Worm (Caenorhabditis elegans) whole organism, L4 larva: ENCODE results near the gene ceh-43.

Source experiments
- F37D6.2 ChIP-seq: sonication (generic microtip); optimal IDR thresholded peaks from 2 replicates; lab custom pipeline; 2016; ENCODE audit warnings: mild to moderate bottlenecking, missing genetic modification characterization, missing compliant biosample characterization
- F44E2.7 ChIP-seq: fragments of 200-800 bp; sonication (Bioruptor generic); IDR thresholded peaks from 2 replicates; pipeline ENCODE4 v2.1.2; 2022; ENCODE audit warnings: missing genetic modification characterization, missing compliant biosample characterization
- R02D3.7 ChIP-seq: fragments of 150-350 bp; sonication (generic microtip); optimal IDR thresholded peaks from 3 replicates; lab custom pipeline; 2014; ENCODE audit warnings: missing biosample characterization, missing genetic modification characterization
- T20F7.1 ChIP-seq: fragments of 200-800 bp; sonication (Bioruptor generic); optimal IDR thresholded peaks from 2 replicates; lab custom pipeline; 2018; ENCODE audit warnings: mild to moderate bottlenecking, missing genetic modification characterization, missing compliant biosample characterization
- T26A8.4 ChIP-seq: fragments of 200-800 bp; sonication (Bioruptor generic); IDR thresholded peaks from 2 replicates; pipeline ENCODE4 v1.3.6; 2022; ENCODE audit warnings: missing genetic modification characterization, missing compliant biosample characterization
- Y48G9A.11 ChIP-seq: fragments of 200-800 bp; sonication (Bioruptor generic); IDR thresholded peaks from 2 replicates; pipeline ENCODE4 v1.3.6; 2022; ENCODE audit warnings: missing genetic modification reagents, missing genetic modification characterization, missing compliant biosample characterization
- Y5F2A.4 ChIP-seq: fragments of 200-800 bp; sonication (Bioruptor generic); optimal IDR thresholded peaks from 2 replicates; lab custom pipeline; 2018; ENCODE audit warnings: mild to moderate bottlenecking, missing genetic modification characterization, missing compliant biosample characterization
- Y75B8A.6 ChIP-seq: fragments of 200-800 bp; sonication (Bioruptor generic); IDR thresholded peaks from 2 replicates; pipeline ENCODE4 v1.3.6; 2022; ENCODE audit warnings: missing genetic modification reagents, missing genetic modification characterization, missing compliant biosample characterization
- ZK546.5 ChIP-seq, 2 experiments: sonication (generic microtip); optimal IDR thresholded peaks; 2 replicates each; lab custom pipeline; 2017; ENCODE audit warnings: missing biosample characterization in 2 of 2, missing genetic modification characterization in 2 of 2
- aha-1 ChIP-seq: fragments of 150-350 bp; peaks from one replicate; lab custom pipeline; 2014; ENCODE audit warnings: missing biosample characterization, missing genetic modification characterization
- aly-2 ChIP-seq: sonication (generic microtip); optimal IDR thresholded peaks from 2 replicates; lab custom pipeline; 2018; ENCODE audit warnings: missing biosample characterization, missing genetic modification characterization
- ama-1 ChIP-seq: fragments of 150-350 bp; optimal IDR thresholded peaks from 2 replicates; lab custom pipeline; 2014; ENCODE audit warnings: inconsistent platforms, mixed read lengths
- attf-4 ChIP-seq: sonication (generic microtip); optimal IDR thresholded peaks from 3 replicates; lab custom pipeline; 2017; ENCODE audit warnings: missing biosample characterization, missing genetic modification characterization
- ceh-20 ChIP-seq: fragments of 200-800 bp; sonication (Bioruptor generic); IDR thresholded peaks from 2 replicates; pipeline ENCODE4 v1.3.6; 2022; ENCODE audit warnings: missing genetic modification reagents, missing genetic modification characterization, missing compliant biosample characterization
- ceh-44 ChIP-seq: fragments of 200-800 bp; sonication (Bioruptor generic); IDR thresholded peaks from 2 replicates; pipeline ENCODE4 v1.3.6; 2022; ENCODE audit warnings: missing genetic modification reagents, missing genetic modification characterization, missing compliant biosample characterization
- ceh-82 ChIP-seq: sonication (generic microtip); optimal IDR thresholded peaks from 2 replicates; lab custom pipeline; 2017; ENCODE audit warnings: missing biosample characterization, missing genetic modification characterization
- ces-1 ChIP-seq: fragments of 150-350 bp; sonication (generic microtip); optimal IDR thresholded peaks from 4 replicates; lab custom pipeline; 2014; ENCODE audit warnings: missing biosample characterization, missing genetic modification reagents, missing genetic modification characterization
- cey-2 ChIP-seq: sonication (generic microtip); optimal IDR thresholded peaks from 3 replicates; lab custom pipeline; 2017; ENCODE audit warnings: missing genetic modification characterization, mild to moderate bottlenecking, missing compliant biosample characterization, antibody characterized with exemption, borderline replicate concordance; ENCODE audit not compliant: insufficient read depth
- daf-12 ChIP-seq: fragments of 150-350 bp; optimal IDR thresholded peaks from 2 replicates; lab custom pipeline; 2014; ENCODE audit warnings: missing biosample characterization, missing genetic modification reagents, missing genetic modification characterization
- daf-19 ChIP-seq: fragments of 200-800 bp; sonication (Bioruptor generic); conservative IDR thresholded peaks from 2 replicates; pipeline ENCODE4 v1.3.6; 2022; ENCODE audit warnings: missing genetic modification characterization, missing compliant biosample characterization
- daf-8 ChIP-seq: fragments of 200-800 bp; sonication (Bioruptor generic); IDR thresholded peaks from 2 replicates; pipeline ENCODE4 v1.3.6; 2022; ENCODE audit warnings: missing genetic modification characterization, missing compliant biosample characterization
- dmd-6 ChIP-seq: fragments of 200-800 bp; sonication (Bioruptor generic); IDR thresholded peaks from 2 replicates; pipeline ENCODE4 v1.3.6; 2022; ENCODE audit warnings: missing genetic modification reagents, missing genetic modification characterization, missing compliant biosample characterization
- dmd-8 ChIP-seq: fragments of 200-800 bp; sonication (Bioruptor generic); IDR thresholded peaks from 2 replicates; pipeline ENCODE4 v1.3.6; 2022; ENCODE audit warnings: missing genetic modification characterization, missing compliant biosample characterization
- dpl-1 ChIP-seq: fragments of 150-350 bp; optimal IDR thresholded peaks from 2 replicates; lab custom pipeline; 2014; ENCODE audit warnings: missing biosample characterization, missing genetic modification reagents, missing genetic modification characterization
- egl-27 ChIP-seq: sonication (generic microtip); optimal IDR thresholded peaks from 3 replicates; lab custom pipeline; 2017; ENCODE audit warnings: missing biosample characterization, missing genetic modification reagents, missing genetic modification characterization
- fkh-10 ChIP-seq: fragments of 150-350 bp; optimal IDR thresholded peaks from 2 replicates; lab custom pipeline; 2014; ENCODE audit warnings: missing biosample characterization, missing genetic modification reagents, missing genetic modification characterization
- hlh-30 ChIP-seq: sonication (generic microtip); optimal IDR thresholded peaks from 2 replicates; lab custom pipeline; 2017; ENCODE audit warnings: antibody characterized with exemption, mild to moderate bottlenecking, missing genetic modification characterization, missing compliant biosample characterization; ENCODE audit not compliant: insufficient read depth
- hmg-1.1 ChIP-seq: fragments of 200-800 bp; sonication (Bioruptor generic); IDR thresholded peaks from 2 replicates; pipeline ENCODE4 v1.3.6; 2022; ENCODE audit warnings: missing genetic modification reagents, missing genetic modification characterization, missing compliant biosample characterization
- lin-1 ChIP-seq: fragments of 200-800 bp; sonication (Bioruptor generic); IDR thresholded peaks from 2 replicates; pipeline ENCODE4 v1.3.6; 2022; ENCODE audit warnings: missing genetic modification reagents, missing genetic modification characterization, missing compliant biosample characterization
- lin-13 ChIP-seq: fragments of 150-350 bp; optimal IDR thresholded peaks from 2 replicates; lab custom pipeline; 2014; ENCODE audit warnings: missing biosample characterization, missing genetic modification reagents, missing genetic modification characterization
- lin-38 ChIP-seq: fragments of 200-800 bp; sonication (Bioruptor generic); IDR thresholded peaks from 2 replicates; pipeline ENCODE4 v1.3.6; 2022; ENCODE audit warnings: missing genetic modification reagents, missing genetic modification characterization, missing compliant biosample characterization
- lin-39 ChIP-seq: fragments of 150-350 bp; optimal IDR thresholded peaks from 2 replicates; lab custom pipeline; 2014; ENCODE audit warnings: missing biosample characterization, missing genetic modification reagents, missing genetic modification characterization
- lsy-2 ChIP-seq, 2 experiments: fragments of 150-350 bp in 1 of 2; sonication (generic microtip) in 1 of 2; optimal IDR thresholded peaks; 2 replicates each; lab custom pipeline; 2014 to 2017; ENCODE audit warnings: missing biosample characterization in 2 of 2, missing genetic modification characterization in 2 of 2
- madf-9 ChIP-seq: fragments of 200-800 bp; sonication (Bioruptor generic); conservative IDR thresholded peaks from 2 replicates; pipeline ENCODE4 v1.3.6; 2022; ENCODE audit warnings: missing genetic modification reagents, missing genetic modification characterization, missing compliant biosample characterization
- mdt-29 ChIP-seq: fragments of 200-800 bp; sonication (Bioruptor generic); IDR thresholded peaks from 2 replicates; pipeline ENCODE4 v1.3.6; 2022; ENCODE audit warnings: missing genetic modification reagents, missing genetic modification characterization, missing compliant biosample characterization
- mep-1 ChIP-seq: fragments of 150-350 bp; sonication (generic microtip); optimal IDR thresholded peaks from 3 replicates; lab custom pipeline; 2014; ENCODE audit warnings: missing biosample characterization, missing genetic modification characterization
- mxl-3 ChIP-seq: fragments of 200-800 bp; sonication (Bioruptor generic); optimal IDR thresholded peaks from 2 replicates; lab custom pipeline; 2018; ENCODE audit warnings: mild to moderate bottlenecking, missing genetic modification characterization, missing compliant biosample characterization
- nhr-10 ChIP-seq: fragments of 150-350 bp; optimal IDR thresholded peaks from 2 replicates; lab custom pipeline; 2014; ENCODE audit warnings: missing biosample characterization, missing genetic modification characterization
- nhr-111 ChIP-seq: fragments of 200-800 bp; sonication (Bioruptor generic); optimal IDR thresholded peaks from 2 replicates; lab custom pipeline; 2018; ENCODE audit warnings: mild to moderate bottlenecking, missing genetic modification characterization, missing compliant biosample characterization
- nhr-28 ChIP-seq: fragments of 150-350 bp; optimal IDR thresholded peaks from 2 replicates; lab custom pipeline; 2014; ENCODE audit warnings: missing biosample characterization, missing genetic modification characterization
- nhr-42 ChIP-seq: fragments of 200-800 bp; sonication (Bioruptor generic); IDR thresholded peaks from 2 replicates; pipeline ENCODE4 v1.3.6; 2022; ENCODE audit warnings: missing genetic modification characterization, missing compliant biosample characterization
- nhr-6 ChIP-seq: fragments of 150-350 bp; optimal IDR thresholded peaks from 2 replicates; lab custom pipeline; 2014; ENCODE audit warnings: missing biosample characterization, missing genetic modification characterization
- nhr-76 ChIP-seq: fragments of 150-350 bp; optimal IDR thresholded peaks from 2 replicates; lab custom pipeline; 2014; ENCODE audit warnings: missing biosample characterization, missing genetic modification characterization
- set-16 ChIP-seq: fragments of 200-800 bp; sonication (Bioruptor generic); IDR thresholded peaks from 2 replicates; pipeline ENCODE4 v1.3.6; 2022; ENCODE audit warnings: missing genetic modification reagents, missing genetic modification characterization, missing compliant biosample characterization
- snpc-4 ChIP-seq: fragments of 150-350 bp; optimal IDR thresholded peaks from 2 replicates; lab custom pipeline; 2014; ENCODE audit warnings: missing biosample characterization, missing genetic modification characterization
- spr-1 ChIP-seq: sonication (generic microtip); optimal IDR thresholded peaks from 2 replicates; lab custom pipeline; 2016; ENCODE audit warnings: mild to moderate bottlenecking, missing genetic modification characterization, missing compliant biosample characterization
- spr-3 ChIP-seq: fragments of 200-800 bp; sonication (Bioruptor generic); optimal IDR thresholded peaks from 2 replicates; lab custom pipeline; 2018; ENCODE audit warnings: mild to moderate bottlenecking, missing genetic modification characterization, missing compliant biosample characterization
- tag-97 ChIP-seq: fragments of 200-800 bp; sonication (Bioruptor generic); IDR thresholded peaks from 2 replicates; pipeline ENCODE4 v1.3.6; 2022; ENCODE audit warnings: missing genetic modification characterization, missing compliant biosample characterization
- unc-62 ChIP-seq, 3 experiments: fragments of 150-350 bp in 1 of 3; sonication (generic microtip); optimal IDR thresholded peaks in 2 of 3; peaks in 1 of 3; 1 replicate in 1 of 3; 2 replicates in 2 of 3; lab custom pipeline; 2014 to 2017; ENCODE audit warnings: missing biosample characterization in 3 of 3, missing genetic modification characterization in 3 of 3, missing genetic modification reagents in 3 of 3, missing genotype in 1 of 3
- vab-7 ChIP-seq: fragments of 200-800 bp; sonication (Bioruptor generic); IDR thresholded peaks from 2 replicates; pipeline ENCODE4 v1.3.6; 2022; ENCODE audit warnings: missing genetic modification reagents, missing genetic modification characterization, missing compliant biosample characterization
- zip-11 ChIP-seq: fragments of 200-800 bp; sonication (Bioruptor generic); IDR thresholded peaks from 2 replicates; pipeline ENCODE4 v1.3.6; 2022; ENCODE audit warnings: missing genetic modification characterization, missing compliant biosample characterization
- ztf-11 ChIP-seq: fragments of 150-350 bp; optimal IDR thresholded peaks from 2 replicates; lab custom pipeline; 2014; ENCODE audit warnings: missing biosample characterization, missing genetic modification characterization
- ztf-7 ChIP-seq: fragments of 150-350 bp; optimal IDR thresholded peaks from 2 replicates; lab custom pipeline; 2014; ENCODE audit warnings: missing biosample characterization, missing genetic modification characterization

Gene ceh-43

ce11 chrIII:4494541-4495010 lies 44.8 kb upstream of the ceh-43 start (continued):
- peak; percentile 78 for TF ChIP-seq cey-2 (tag; lab: Kevin White, UChicago)
- no peak for TF ChIP-seq set-16 (GFP tag; lab: Robert Waterston, UW)
- no peak; the same call in none of the 2 replicates for TF ChIP-seq lin-38 (GFP tag; lab: Robert Waterston, UW)
- TF ChIP-seq ZK546.5 (tag; optimal IDR thresholded peaks at IDR 0.05; lab: Kevin White, UChicago): no peak
- TF ChIP-seq tag-97 (GFP tag; lab: Robert Waterston, UW): no peak
- no peak for TF ChIP-seq nhr-76 (tag; lab: Kevin White, UChicago)
- no peak for TF ChIP-seq nhr-42 (GFP tag; lab: Robert Waterston, UW)
- TF ChIP-seq ztf-11 (tag; lab: Kevin White, UChicago): no peak
- peak; percentile 67 for TF ChIP-seq mep-1
- TF ChIP-seq F44E2.7 (GFP tag; lab: Robert Waterston, UW): no peak
- TF ChIP-seq spr-1 (tag; lab: Kevin White, UChicago): no peak
- no peak for TF ChIP-seq unc-62 (GFP tag; optimal IDR thresholded peaks at IDR 0.05 in 1 of 2; lab: Kevin White, UChicago)
- no peak for TF ChIP-seq unc-62 (tag; optimal IDR thresholded peaks at IDR 0.05; lab: Kevin White, UChicago)
- TF ChIP-seq nhr-28 (tag; lab: Kevin White, UChicago): peak; percentile 79
- TF ChIP-seq mdt-29 (GFP tag; lab: Robert Waterston, UW): no peak
- no peak for TF ChIP-seq nhr-10 (tag; lab: Kevin White, UChicago)
- TF ChIP-seq lsy-2 (tag; optimal IDR thresholded peaks at IDR 0.05; lab: Kevin White, UChicago): peak in 1 of 2 experiments; percentile 73
- TF ChIP-seq daf-19 (GFP tag; lab: Robert Waterston, UW): no peak
- TF ChIP-seq mxl-3 (GFP tag; lab: Kevin White, UChicago): peak; percentile 77
- no peak for TF ChIP-seq dmd-8 (GFP tag; lab: Robert Waterston, UW)
- no peak for TF ChIP-seq snpc-4
- no peak for TF ChIP-seq spr-3 (GFP tag; lab: Kevin White, UChicago)
- TF ChIP-seq dmd-6 (GFP tag; lab: Robert Waterston, UW): peak; percentile 82
- no peak for TF ChIP-seq lin-39 (tag; lab: Kevin White, UChicago)
- TF ChIP-seq T20F7.1: peak; percentile 1
- peak; percentile 92 for TF ChIP-seq aha-1 (tag; lab: Kevin White, UChicago)
- no peak for TF ChIP-seq lin-1 (GFP tag; lab: Robert Waterston, UW)
- no peak for TF ChIP-seq fkh-10 (GFP tag; lab: Kevin White, UChicago)
- TF ChIP-seq ceh-82 (tag; lab: Kevin White, UChicago): no peak
- TF ChIP-seq ceh-20 (GFP tag; lab: Robert Waterston, UW): no peak
- no peak for TF ChIP-seq Y48G9A.11 (GFP tag; lab: Robert Waterston, UW)
- TF ChIP-seq daf-8 (GFP tag; lab: Robert Waterston, UW): no peak
- TF ChIP-seq daf-12: no peak
- TF ChIP-seq ama-1: no peak
- no peak; the same call in 1 of the 2 replicates for TF ChIP-seq madf-9 (GFP tag; lab: Robert Waterston, UW)
- TF ChIP-seq hmg-1.1 (GFP tag; lab: Robert Waterston, UW): no peak
- TF ChIP-seq nhr-6 (tag; lab: Kevin White, UChicago): no peak
- TF ChIP-seq ztf-7 (tag; lab: Kevin White, UChicago): no peak
- no peak for TF ChIP-seq attf-4 (tag; lab: Kevin White, UChicago)
- TF ChIP-seq aly-2: no peak
- no peak for TF ChIP-seq nhr-111 (GFP tag; lab: Kevin White, UChicago)
- TF ChIP-seq T26A8.4 (GFP tag; lab: Robert Waterston, UW): no peak
- TF ChIP-seq lin-13 (GFP tag; lab: Kevin White, UChicago): no peak
- TF ChIP-seq ceh-44 (GFP tag; lab: Robert Waterston, UW): no peak
- TF ChIP-seq Y75B8A.6 (GFP tag; lab: Robert Waterston, UW): no peak; the same call in 1 of the 2 replicates
- TF ChIP-seq Y5F2A.4 (GFP tag; lab: Kevin White, UChicago): no peak
- no peak for TF ChIP-seq F37D6.2 (tag; lab: Kevin White, UChicago)
- TF ChIP-seq ces-1: no peak
- no peak for TF ChIP-seq vab-7 (GFP tag; lab: Robert Waterston, UW)
- peak; percentile 87 for TF ChIP-seq hlh-30 (tag; lab: Kevin White, UChicago)
- TF ChIP-seq R02D3.7: no peak
- no peak for TF ChIP-seq zip-11 (GFP tag; lab: Robert Waterston, UW)
- TF ChIP-seq egl-27: no peak
- TF ChIP-seq dpl-1 (GFP tag; lab: Kevin White, UChicago): peak; percentile 37
